Fruit fly (Drosophila melanogaster): Measurements from ENCODE around the gene Cox10.

dm6 chr2L:10315888-10316287 lies 15.4 kb upstream of the Cox10 start:
- TF ChIP-seq cnc (optimal IDR thresholded peaks at IDR 0.05) (no peak), CG1620 (GFP tag; optimal IDR thresholded peaks at IDR 0.05) (no peak), Clk (GFP tag; optimal IDR thresholded peaks at IDR 0.05) (no peak), ovo (GFP tag; optimal IDR thresholded peaks at IDR 0.05) (no peak), bab1 (GFP tag; optimal IDR thresholded peaks at IDR 0.05) (no peak), kay (GFP tag; ENCODE audit: borderline replicate concordance) (peak; percentile 88), CG14711 (tag; optimal IDR thresholded peaks at IDR 0.05) (no peak), CG5204 (GFP tag; optimal IDR thresholded peaks at IDR 0.05) (no peak), CG7045 (GFP tag; optimal IDR thresholded peaks at IDR 0.05) (no peak), CG12768 (GFP tag; optimal IDR thresholded peaks at IDR 0.05) (no peak), Hr96 (GFP tag; optimal IDR thresholded peaks at IDR 0.05) (no peak), pad (GFP tag; optimal IDR thresholded peaks at IDR 0.05) (no peak), CG11617 (GFP tag; optimal IDR thresholded peaks at IDR 0.05) (no peak)

Data from whole organism, adult.